Fruit fly (Drosophila melanogaster) whole organism, wandering third instar larva: Measurements from ENCODE around the gene meso18E.

Source experiments
- Abd-B ChIP-seq: fragments of >200 bp; optimal IDR thresholded peaks from 2 replicates; lab custom pipeline; 2017; ENCODE audit warnings: missing biosample characterization, missing genetic modification characterization
- CG32264 ChIP-seq: fragments of 200-800 bp; sonication (Bioruptor generic); optimal IDR thresholded peaks from 2 replicates; lab custom pipeline; 2016; ENCODE audit warnings: missing biosample characterization, missing genetic modification characterization
- CG9705 ChIP-seq: fragments of 200-800 bp; sonication (Bioruptor generic); optimal IDR thresholded peaks from 2 replicates; lab custom pipeline; 2018; ENCODE audit warnings: missing biosample characterization, mild to moderate bottlenecking, missing genetic modification characterization
- CrebA ChIP-seq: fragments of 200-800 bp; sonication (Bioruptor generic); optimal IDR thresholded peaks from 2 replicates; lab custom pipeline; 2016; ENCODE audit warnings: missing biosample characterization, mild to moderate bottlenecking, missing genetic modification characterization, borderline replicate concordance
- Dfd ChIP-seq: fragments of >200 bp; optimal IDR thresholded peaks from 2 replicates; lab custom pipeline; 2017; ENCODE audit warnings: missing biosample characterization, missing genetic modification characterization
- Dif ChIP-seq: fragments of 200-275, 200-300 bp; sonication (Bioruptor generic); optimal IDR thresholded peaks from 2 replicates; lab custom pipeline; 2018; ENCODE audit warnings: missing biosample characterization, missing genetic modification characterization; ENCODE audit not compliant: partially characterized antibody
- GATAd ChIP-seq: sonication (Bioruptor generic); optimal IDR thresholded peaks from 2 replicates; lab custom pipeline; 2016; ENCODE audit warnings: missing biosample characterization, missing genetic modification characterization
- HLH106 ChIP-seq: fragments of 200-800 bp; optimal IDR thresholded peaks from 3 replicates; lab custom pipeline; 2019; ENCODE audit warnings: missing biosample characterization, mild to moderate bottlenecking, missing genetic modification characterization, moderate library complexity
- Hnf4 ChIP-seq: fragments of 200-800 bp; sonication (Bioruptor generic); optimal IDR thresholded peaks from 2 replicates; lab custom pipeline; 2016; ENCODE audit warnings: missing biosample characterization, mild to moderate bottlenecking, missing genetic modification characterization
- Hr78 ChIP-seq: fragments of >200 bp; optimal IDR thresholded peaks from 2 replicates; lab custom pipeline; 2017; ENCODE audit warnings: missing biosample characterization, missing genetic modification characterization
- Hr83 ChIP-seq: fragments of 200-300 bp; sonication (Bioruptor generic); optimal IDR thresholded peaks from 2 replicates; lab custom pipeline; 2016; ENCODE audit warnings: missing biosample characterization, mild to moderate bottlenecking, missing genetic modification characterization, moderate library complexity; ENCODE audit not compliant: poor library complexity, severe bottlenecking
- Jra ChIP-seq: sonication (Bioruptor generic); optimal IDR thresholded peaks from 2 replicates; lab custom pipeline; 2016; ENCODE audit warnings: missing biosample characterization, missing genetic modification characterization
- Mio ChIP-seq: sonication (Bioruptor generic); optimal IDR thresholded peaks from 2 replicates; lab custom pipeline; 2016; ENCODE audit warnings: missing biosample characterization, missing genetic modification characterization
- Myc ChIP-seq: fragments of >200 bp; optimal IDR thresholded peaks from 2 replicates; lab custom pipeline; 2017
- N ChIP-seq: fragments of >200 bp; optimal IDR thresholded peaks from 2 replicates; lab custom pipeline; 2018; ENCODE audit warnings: missing biosample characterization, missing external identifiers, missing genetic modification characterization
- OdsH ChIP-seq: fragments of 200-800 bp; sonication (Bioruptor generic); optimal IDR thresholded peaks from 2 replicates; lab custom pipeline; 2016; ENCODE audit warnings: missing biosample characterization, mild to moderate bottlenecking, missing genetic modification characterization
- Rel ChIP-seq, 2 experiments: fragments of 200-800 bp; sonication (Bioruptor generic) in 1 of 2; optimal IDR thresholded peaks; 2 replicates in 1 of 2; 3 replicates in 1 of 2; lab custom pipeline; 2016 to 2019; ENCODE audit warnings: mild to moderate bottlenecking in 2 of 2, missing biosample characterization in 2 of 2, missing genetic modification characterization in 2 of 2, moderate library complexity in 1 of 2
- Sp1 ChIP-seq: fragments of 200-800 bp; sonication (Bioruptor generic); optimal IDR thresholded peaks from 3 replicates; lab custom pipeline; 2019; ENCODE audit warnings: missing biosample characterization, mild to moderate bottlenecking, missing genetic modification characterization, moderate library complexity
- Vsx2 ChIP-seq: fragments of 200-300, 225-300 bp; sonication (Bioruptor generic); optimal IDR thresholded peaks from 2 replicates; lab custom pipeline; 2018; ENCODE audit warnings: missing biosample characterization, missing genetic modification characterization; ENCODE audit not compliant: partially characterized antibody
- br ChIP-seq: fragments of 200-800 bp; sonication (Bioruptor generic); optimal IDR thresholded peaks from 2 replicates; lab custom pipeline; 2016; ENCODE audit warnings: missing biosample characterization, missing genetic modification characterization
- brk ChIP-seq: fragments of 200-800 bp; sonication (Bioruptor generic); optimal IDR thresholded peaks from 2 replicates; lab custom pipeline; 2016; ENCODE audit warnings: missing biosample characterization, mild to moderate bottlenecking, missing genetic modification characterization
- dl ChIP-seq, 2 experiments: fragments of 175-275, 200-275 bp in 1 of 2; fragments of 200-275 bp in 1 of 2; sonication (Bioruptor generic); optimal IDR thresholded peaks; lab custom pipeline; 2018; ENCODE audit warnings: mild to moderate bottlenecking in 2 of 2, missing biosample characterization in 2 of 2, missing genetic modification characterization in 2 of 2, moderate library complexity in 2 of 2; ENCODE audit not compliant: partially characterized antibody in 2 of 2, insufficient read depth in 1 of 2
- dmrt93B ChIP-seq: fragments of 200-800 bp; sonication (Bioruptor generic); optimal IDR thresholded peaks from 2 replicates; lab custom pipeline; 2018; ENCODE audit warnings: missing biosample characterization, mild to moderate bottlenecking, missing genetic modification characterization
- dsf ChIP-seq: sonication (Bioruptor generic); optimal IDR thresholded peaks from 2 replicates; lab custom pipeline; 2016; ENCODE audit warnings: missing biosample characterization, missing genetic modification characterization, borderline replicate concordance
- ey ChIP-seq: fragments of 200-800 bp; sonication (Bioruptor generic); optimal IDR thresholded peaks from 2 replicates; lab custom pipeline; 2016; ENCODE audit warnings: missing biosample characterization, missing genetic modification characterization
- foxo ChIP-seq, 2 experiments: fragments of 200-800 bp; sonication (Bioruptor generic); optimal IDR thresholded peaks; 2 replicates in 1 of 2; 3 replicates in 1 of 2; lab custom pipeline; 2016 to 2017; ENCODE audit warnings: missing biosample characterization in 2 of 2, missing genetic modification characterization in 2 of 2
- fru ChIP-seq: fragments of 200-800 bp; sonication (Bioruptor generic); optimal IDR thresholded peaks from 3 replicates; lab custom pipeline; 2016; ENCODE audit warnings: missing biosample characterization, mild to moderate bottlenecking, missing genetic modification characterization
- h ChIP-seq: fragments of 200-800 bp; sonication (Bioruptor generic); optimal IDR thresholded peaks from 3 replicates; lab custom pipeline; 2016; ENCODE audit warnings: missing biosample characterization, mild to moderate bottlenecking, missing genetic modification characterization
- jim ChIP-seq: fragments of 175-275, 200-325 bp; sonication (Bioruptor generic); optimal IDR thresholded peaks from 2 replicates; lab custom pipeline; 2016; ENCODE audit warnings: missing biosample characterization, mild to moderate bottlenecking, missing genetic modification characterization
- lola ChIP-seq: fragments of >200 bp; optimal IDR thresholded peaks from 2 replicates; lab custom pipeline; 2017; ENCODE audit warnings: missing biosample characterization, missing genetic modification characterization
- pan ChIP-seq: fragments of >200 bp; optimal IDR thresholded peaks from 2 replicates; lab custom pipeline; 2017
- psq ChIP-seq: fragments of 200-800 bp; sonication (Bioruptor generic); optimal IDR thresholded peaks from 3 replicates; lab custom pipeline; 2017; ENCODE audit warnings: missing biosample characterization, mild to moderate bottlenecking, missing genetic modification characterization, moderate library complexity
- rgr ChIP-seq: fragments of 200-800 bp; sonication (Bioruptor generic); optimal IDR thresholded peaks from 3 replicates; lab custom pipeline; 2016; ENCODE audit warnings: missing biosample characterization, mild to moderate bottlenecking, missing genetic modification characterization
- sage ChIP-seq: fragments of 200-800 bp; sonication (Bioruptor generic); optimal IDR thresholded peaks from 2 replicates; lab custom pipeline; 2016; ENCODE audit warnings: missing biosample characterization, mild to moderate bottlenecking, missing genetic modification characterization
- sv ChIP-seq: fragments of 200-800 bp; sonication (Bioruptor generic); optimal IDR thresholded peaks from 3 replicates; lab custom pipeline; 2016; ENCODE audit warnings: missing biosample characterization, missing genetic modification characterization
- tai ChIP-seq: sonication (Bioruptor generic); optimal IDR thresholded peaks from 2 replicates; lab custom pipeline; 2016; ENCODE audit warnings: missing biosample characterization, missing genetic modification characterization
- usp ChIP-seq: fragments of >200 bp; optimal IDR thresholded peaks from 2 replicates; lab custom pipeline; 2017; ENCODE audit warnings: missing biosample characterization, missing genetic modification characterization
- woc ChIP-seq: sonication (Bioruptor generic); optimal IDR thresholded peaks from 2 replicates; lab custom pipeline; 2016; ENCODE audit warnings: missing biosample characterization, mild to moderate bottlenecking, missing genetic modification characterization

The meso18E gene

dm6 chrX:19696845-19697244, 16.0 kb downstream of the meso18E start, which contains the start of gene Cdc42:
Cdc42 (plus strand) TSS chrX:19697091.
- peak; percentile 12 for TF ChIP-seq Hr83 (GFP tag; lab: Kevin White, UChicago)
- no peak for TF ChIP-seq dmrt93B (GFP tag; lab: Kevin White, UChicago)

dm6 chrX:19694792-19695558, 17.9 kb downstream of the meso18E start, which contains the start of gene CG14229:
CG14229 (minus strand) TSS chrX:19695250.
- TF ChIP-seq Sp1 (no peak), pan (lab: Kevin White, UChicago) (no peak), Myc (no peak), fru (GFP tag; lab: Kevin White, UChicago) (peak; percentile 8), usp (no peak), brk (GFP tag; lab: Kevin White, UChicago) (no peak), h (GFP tag; lab: Kevin White, UChicago) (peak; percentile 30), Dif (GFP tag; lab: Kevin White, UChicago) (no peak), Abd-B (GFP tag; lab: Kevin White, UChicago) (no peak), lola (no peak), tai (GFP tag; lab: Kevin White, UChicago) (no peak), dsf (no peak), jim (no peak), psq (GFP tag; lab: Kevin White, UChicago) (no peak), woc (GFP tag; lab: Kevin White, UChicago) (peak; percentile 20), Jra (GFP tag; lab: Kevin White, UChicago) (no peak), sv (no peak), dl (GFP tag; optimal IDR thresholded peaks at IDR 0.05; lab: Kevin White, UChicago; ENCODE audit: insufficient read depth in 1 of 2, partially characterized antibody in 2 of 2) (no peak), Hr83 (GFP tag; lab: Kevin White, UChicago) (no peak), OdsH (no peak), Rel (GFP tag; optimal IDR thresholded peaks at IDR 0.05; lab: Kevin White, UChicago) (no peak), Rel (tag; optimal IDR thresholded peaks at IDR 0.05; lab: Kevin White, UChicago) (peak; percentile 36), CG9705 (GFP tag; lab: Kevin White, UChicago) (no peak), sage (GFP tag; lab: Kevin White, UChicago) (no peak), rgr (GFP tag; lab: Kevin White, UChicago) (no peak), Dfd (GFP tag; lab: Kevin White, UChicago) (no peak), br (GFP tag; lab: Kevin White, UChicago) (no peak), HLH106 (no peak), N (no peak), CrebA (GFP tag; lab: Kevin White, UChicago) (no peak), ey (peak; percentile 8), foxo (GFP tag; optimal IDR thresholded peaks at IDR 0.05; lab: Kevin White, UChicago) (peak in 1 of 2 experiments; percentile 28), CG32264 (no peak), Mio (GFP tag; lab: Kevin White, UChicago) (no peak), dmrt93B (GFP tag; lab: Kevin White, UChicago) (no peak), GATAd (GFP tag; lab: Kevin White, UChicago) (no peak), Hnf4 (peak; percentile 41), Hr78 (GFP tag; lab: Kevin White, UChicago) (no peak), Vsx2 (GFP tag; lab: Kevin White, UChicago) (no peak)
